Worm (Caenorhabditis elegans): Measurements from ENCODE around the gene acsd-1.

DNA sequence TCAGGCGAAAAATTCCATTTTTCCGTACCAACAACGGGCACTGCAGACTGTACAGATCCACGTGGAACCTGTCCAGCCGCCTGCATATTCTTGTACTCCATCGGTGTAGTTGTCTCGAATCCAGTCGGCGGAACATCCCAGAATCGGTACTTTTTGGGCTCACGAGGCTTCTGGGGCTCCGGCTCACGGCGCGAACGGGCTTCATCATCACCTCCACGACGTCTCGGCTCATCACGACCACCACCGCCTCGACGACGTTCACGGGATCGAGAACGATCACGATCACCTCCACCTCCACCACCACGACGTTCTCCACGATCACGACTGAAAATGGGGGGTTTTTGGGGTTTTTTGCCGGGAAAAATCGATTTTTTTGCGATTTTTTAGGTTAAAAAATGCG, 42.1 kb upstream of the acsd-1 start:
- TF ChIP-seq nhr-11 (tag; optimal IDR thresholded peaks at IDR 0.05) (no peak), alr-1 (tag; optimal IDR thresholded peaks at IDR 0.05) (no peak), nhr-12 (tag; optimal IDR thresholded peaks at IDR 0.05) (no peak), nhr-237 (tag; optimal IDR thresholded peaks at IDR 0.05) (no peak), nhr-25 (tag; optimal IDR thresholded peaks at IDR 0.05) (no peak), elt-1 (tag; optimal IDR thresholded peaks at IDR 0.05) (no peak), nhr-77 (tag; optimal IDR thresholded peaks at IDR 0.05) (no peak), unc-39 (tag; optimal IDR thresholded peaks at IDR 0.05) (no peak), lin-39 (tag; optimal IDR thresholded peaks at IDR 0.05) (no peak), unc-55 (GFP tag; optimal IDR thresholded peaks at IDR 0.05) (no peak), nhr-10 (tag; optimal IDR thresholded peaks at IDR 0.05) (no peak), zag-1 (tag; optimal IDR thresholded peaks at IDR 0.05) (no peak)
